Worm (Caenorhabditis elegans): ENCODE data around the gene C01F6.14.

The C01F6.14 gene

DNA sequence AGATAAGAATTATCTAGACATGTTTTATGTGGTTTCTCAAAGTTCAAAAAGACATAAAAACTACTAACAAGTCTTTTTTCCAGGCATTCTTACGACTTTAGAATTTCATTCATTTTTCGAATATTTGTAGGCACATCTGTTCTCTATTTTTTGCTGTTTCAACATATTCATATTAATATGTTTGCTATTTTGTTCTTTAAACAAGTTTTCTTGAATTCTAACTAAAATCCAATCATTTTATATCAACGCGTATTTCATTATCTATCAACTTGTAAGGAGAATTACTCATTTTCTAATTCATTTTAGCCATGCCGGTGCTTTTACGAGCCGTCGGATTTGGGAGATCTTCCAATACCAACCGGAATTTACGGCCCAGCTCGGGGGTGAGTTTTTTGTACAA, 21.9 kb downstream of the C01F6.14 start, which contains the start of gene twk-8:
Gene twk-8 (plus strand): TSS at position 301 of the 400 bp plus-strand sequence.
- TF ChIP-seq ztf-11 (tag; optimal IDR thresholded peaks at IDR 0.05) (no peak), dpl-1 (GFP tag; optimal IDR thresholded peaks at IDR 0.05) (no peak), rnt-1 (tag; optimal IDR thresholded peaks at IDR 0.05) (no peak), Y116A8C.19 (tag; optimal IDR thresholded peaks at IDR 0.05; ENCODE audit: borderline replicate concordance) (no peak), tbx-2 (tag; optimal IDR thresholded peaks at IDR 0.05) (no peak)

DNA sequence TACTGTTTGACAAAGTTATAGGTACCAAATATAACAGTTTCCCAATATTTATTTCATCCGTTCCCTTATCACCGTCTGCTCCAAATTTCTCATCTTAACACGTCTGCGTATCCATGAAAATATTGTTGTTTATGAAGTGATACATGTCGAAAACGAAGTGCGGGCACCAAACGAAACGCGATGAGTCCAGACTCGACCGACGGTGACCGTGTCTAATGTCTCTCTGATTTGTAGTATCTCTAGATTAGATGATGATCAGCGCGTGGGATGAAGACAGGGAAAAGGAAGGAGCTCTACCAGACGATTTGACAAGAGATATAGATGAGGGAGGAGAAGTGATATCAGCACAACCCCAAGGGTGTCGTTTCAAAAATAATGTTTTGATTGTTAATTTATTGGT, 23.7 kb downstream of the C01F6.14 start:
- TF ChIP-seq rnt-1 (tag; optimal IDR thresholded peaks at IDR 0.05), result peak; percentile 72
- TF ChIP-seq unc-130 (tag; optimal IDR thresholded peaks at IDR 0.05), result peak; percentile 73
- TF ChIP-seq fkh-8 (tag; optimal IDR thresholded peaks at IDR 0.05), result no peak
- TF ChIP-seq isw-1 (GFP tag; IDR thresholded peaks at IDR 0.05), result no peak
- TF ChIP-seq nhr-71 (tag; optimal IDR thresholded peaks at IDR 0.05), result peak; percentile 70
- TF ChIP-seq nhr-19 (GFP tag; conservative IDR thresholded peaks at IDR 0.05), result peak; percentile 25; the same call in 1 of the 2 replicates
- peak; percentile 78 for TF ChIP-seq lin-14 (GFP tag; optimal IDR thresholded peaks at IDR 0.05)
- peak; percentile 11 for TF ChIP-seq nhr-20 (tag; optimal IDR thresholded peaks at IDR 0.05)
- no peak for TF ChIP-seq blmp-1 (tag; optimal IDR thresholded peaks at IDR 0.05)
- peak in 1 of 2 experiments; percentile 15 for TF ChIP-seq efl-1 (optimal IDR thresholded peaks at IDR 0.05)
- TF ChIP-seq efl-1 (GFP tag; optimal IDR thresholded peaks at IDR 0.05 in 1 of 2), result peak in 1 of 2 experiments; percentile 45
- TF ChIP-seq dsc-1 (tag; optimal IDR thresholded peaks at IDR 0.05), result no peak
- TF ChIP-seq lsy-2 (tag; optimal IDR thresholded peaks at IDR 0.05), result peak in 1 of 2 experiments; percentile 31
- no peak for TF ChIP-seq hlh-4 (tag; optimal IDR thresholded peaks at IDR 0.05)
- peak; percentile 44 for TF ChIP-seq snu-23 (GFP tag; optimal IDR thresholded peaks at IDR 0.05)
- TF ChIP-seq lin-35 (GFP tag; optimal IDR thresholded peaks at IDR 0.05), result peak in 1 of 2 experiments; percentile 3

- TF ChIP-seq rnt-1 (tag; optimal IDR thresholded peaks at IDR 0.05) (peak; percentile 78), nhr-47 (tag; optimal IDR thresholded peaks at IDR 0.05) (no peak), vab-15 (tag; optimal IDR thresholded peaks at IDR 0.05) (no peak), C34B4.2 (tag; optimal IDR thresholded peaks at IDR 0.05) (no peak), lin-39 (tag; optimal IDR thresholded peaks at IDR 0.05) (no peak), nhr-19 (GFP tag; conservative IDR thresholded peaks at IDR 0.05) (peak; percentile 18; the same call in 1 of the 2 replicates), efl-1 (optimal IDR thresholded peaks at IDR 0.05) (peak in 1 of 2 experiments; percentile 9), efl-1 (GFP tag; optimal IDR thresholded peaks at IDR 0.05 in 1 of 2) (no peak), nhr-28 (tag; optimal IDR thresholded peaks at IDR 0.05) (no peak), lin-14 (GFP tag; optimal IDR thresholded peaks at IDR 0.05) (peak; percentile 24), zag-1 (tag; optimal IDR thresholded peaks at IDR 0.05) (no peak), elt-3 (tag; optimal IDR thresholded peaks at IDR 0.05) (no peak), unc-130 (tag; optimal IDR thresholded peaks at IDR 0.05) (peak; percentile 19), hpl-2 (GFP tag; optimal IDR thresholded peaks at IDR 0.05) (no peak), snu-23 (GFP tag; optimal IDR thresholded peaks at IDR 0.05) (peak; percentile 20), nhr-71 (tag; optimal IDR thresholded peaks at IDR 0.05) (peak; percentile 57), jun-1 (tag; optimal IDR thresholded peaks at IDR 0.05) (no peak), swsn-7 (tag; optimal IDR thresholded peaks at IDR 0.05) (no peak), hlh-17 (GFP tag; optimal IDR thresholded peaks at IDR 0.05; ENCODE audit: borderline replicate concordance) (no peak), lin-13 (GFP tag; optimal IDR thresholded peaks at IDR 0.05) (no peak), dsc-1 (tag; optimal IDR thresholded peaks at IDR 0.05) (peak; percentile 12), dpl-1 (GFP tag; optimal IDR thresholded peaks at IDR 0.05) (no peak), F16B12.6 (tag; optimal IDR thresholded peaks at IDR 0.05) (no peak)
These were observed 24.6 kb downstream of the C01F6.14 start for ce11 chrIV:9079330-9079729.

DNA sequence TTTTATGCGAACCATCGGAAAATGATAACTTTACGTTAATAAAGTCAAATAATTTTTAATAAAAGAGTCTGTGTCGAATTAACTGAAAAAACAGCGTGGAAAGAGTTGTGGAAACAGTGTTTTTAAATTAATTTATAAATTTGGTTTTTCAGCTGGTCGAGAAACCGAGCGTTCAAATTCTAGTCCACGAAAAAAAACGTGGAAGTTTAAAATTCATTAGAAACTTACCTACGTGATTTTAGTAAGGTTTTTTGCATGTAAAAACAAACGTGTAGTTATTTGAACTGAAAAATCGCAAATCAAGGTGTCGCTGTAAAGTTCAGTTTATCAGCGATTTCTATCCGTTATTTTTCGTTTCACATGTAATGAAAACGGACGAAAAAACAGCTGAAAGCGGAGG, 25.5 kb downstream of the C01F6.14 start, which contains the start of gene mans-4:
Gene mans-4 (minus strand): TSS at position 101 of the 400 bp plus-strand sequence.
- TF ChIP-seq blmp-1 (tag; optimal IDR thresholded peaks at IDR 0.05) (no peak), hlh-17 (GFP tag; optimal IDR thresholded peaks at IDR 0.05; ENCODE audit: borderline replicate concordance) (no peak), lin-14 (GFP tag; optimal IDR thresholded peaks at IDR 0.05) (no peak), C34B4.2 (tag; optimal IDR thresholded peaks at IDR 0.05) (no peak), vab-15 (tag; optimal IDR thresholded peaks at IDR 0.05) (no peak), lin-13 (GFP tag; optimal IDR thresholded peaks at IDR 0.05) (no peak), jun-1 (tag; optimal IDR thresholded peaks at IDR 0.05) (no peak), efl-1 (optimal IDR thresholded peaks at IDR 0.05) (no peak), efl-1 (GFP tag; optimal IDR thresholded peaks at IDR 0.05 in 1 of 2) (peak; percentile 3 to 88), dpl-1 (GFP tag; optimal IDR thresholded peaks at IDR 0.05) (peak in 1 of 3 experiments; percentile 14)

All from whole organism, L1 larva.